Worm (Caenorhabditis elegans) whole organism, L3 larva: Measurements from ENCODE around the gene ced-2.
A peak's percentile ranks its signal among the peaks of the same experiment; 100 is the strongest.

Experiments used
- R02D3.7 ChIP-seq: fragments of 150-350 bp; optimal IDR thresholded peaks from 2 replicates; lab custom pipeline; 2014; ENCODE audit warnings: missing biosample characterization, missing genetic modification characterization
- ZK546.5 ChIP-seq: sonication (generic microtip); optimal IDR thresholded peaks from 2 replicates; lab custom pipeline; 2017; ENCODE audit warnings: missing biosample characterization, missing genetic modification characterization
- aly-2 ChIP-seq: fragments of 150-350 bp; optimal IDR thresholded peaks from 2 replicates; lab custom pipeline; 2014; ENCODE audit warnings: missing biosample characterization, missing genetic modification characterization
- ama-1 ChIP-seq: fragments of 150-350 bp; optimal IDR thresholded peaks from 2 replicates; lab custom pipeline; 2018
- ceh-16 ChIP-seq: sonication (generic microtip); optimal IDR thresholded peaks from 2 replicates; lab custom pipeline; 2017; ENCODE audit warnings: missing biosample characterization, missing genetic modification characterization
- ceh-28 ChIP-seq: fragments of 150-350 bp; optimal IDR thresholded peaks from 2 replicates; lab custom pipeline; 2014; ENCODE audit warnings: missing biosample characterization, missing genetic modification reagents, missing genetic modification characterization
- daf-12 ChIP-seq: fragments of 150-350 bp; optimal IDR thresholded peaks from 2 replicates; lab custom pipeline; 2014; ENCODE audit warnings: missing biosample characterization, missing genetic modification reagents, missing genetic modification characterization
- egl-27 ChIP-seq: sonication (generic microtip); optimal IDR thresholded peaks from 4 replicates; lab custom pipeline; 2017; ENCODE audit warnings: missing biosample characterization, missing genetic modification reagents, missing genetic modification characterization
- egl-5 ChIP-seq: fragments of 150-350 bp; optimal IDR thresholded peaks from 2 replicates; lab custom pipeline; 2017; ENCODE audit warnings: missing biosample characterization, missing genetic modification reagents, missing genetic modification characterization, inconsistent platforms
- elt-1 ChIP-seq: fragments of 150-350 bp; optimal IDR thresholded peaks from 2 replicates; lab custom pipeline; 2014; ENCODE audit warnings: missing biosample characterization, missing genetic modification characterization
- elt-2 ChIP-seq: sonication (generic microtip); optimal IDR thresholded peaks from 2 replicates; lab custom pipeline; 2016; ENCODE audit warnings: missing genetic modification reagents, mild to moderate bottlenecking, missing genetic modification characterization, missing compliant biosample characterization
- elt-3 ChIP-seq, 3 experiments: fragments of 150-350 bp in 1 of 3; sonication (generic microtip) in 2 of 3; optimal IDR thresholded peaks; 2 replicates in 2 of 3; 4 replicates in 1 of 3; lab custom pipeline; 2014 to 2017; ENCODE audit warnings: missing biosample characterization in 3 of 3, missing genetic modification characterization in 3 of 3
- fos-1 ChIP-seq: fragments of 150-350 bp; optimal IDR thresholded peaks from 2 replicates; lab custom pipeline; 2014; ENCODE audit warnings: missing biosample characterization, missing genetic modification characterization
- jun-1 ChIP-seq: fragments of 150-350 bp; optimal IDR thresholded peaks from 2 replicates; lab custom pipeline; 2014; ENCODE audit warnings: missing biosample characterization, missing genetic modification reagents, missing genetic modification characterization
- lin-39 ChIP-seq: fragments of 150-350 bp; optimal IDR thresholded peaks from 2 replicates; lab custom pipeline; 2018; ENCODE audit warnings: missing biosample characterization, missing genetic modification reagents, missing genetic modification characterization
- mml-1 ChIP-seq: fragments of 150-350 bp; sonication (generic microtip); optimal IDR thresholded peaks from 3 replicates; lab custom pipeline; 2014; ENCODE audit warnings: missing biosample characterization, missing genetic modification characterization
- nfya-1 ChIP-seq: sonication (generic microtip); optimal IDR thresholded peaks from 2 replicates; lab custom pipeline; 2017; ENCODE audit warnings: missing genetic modification characterization, mild to moderate bottlenecking, missing compliant biosample characterization, antibody characterized with exemption, moderate library complexity; ENCODE audit not compliant: insufficient read depth
- nhr-11 ChIP-seq: fragments of 150-350 bp; optimal IDR thresholded peaks from 2 replicates; lab custom pipeline; 2014; ENCODE audit warnings: missing biosample characterization, missing genetic modification characterization
- nhr-12 ChIP-seq: fragments of 150-350 bp; optimal IDR thresholded peaks from 2 replicates; lab custom pipeline; 2014; ENCODE audit warnings: missing biosample characterization, missing genetic modification characterization
- nhr-23 ChIP-seq: fragments of 150-350 bp; optimal IDR thresholded peaks from 2 replicates; lab custom pipeline; 2014; ENCODE audit warnings: missing biosample characterization, missing genetic modification reagents, missing genetic modification characterization
- nhr-237 ChIP-seq: fragments of 150-350 bp; optimal IDR thresholded peaks from 2 replicates; lab custom pipeline; 2014; ENCODE audit warnings: missing biosample characterization, missing genetic modification characterization
- nhr-25 ChIP-seq: sonication (generic microtip); optimal IDR thresholded peaks from 2 replicates; lab custom pipeline; 2017; ENCODE audit warnings: missing biosample characterization, missing genetic modification characterization
- nhr-28 ChIP-seq: fragments of 150-350 bp; optimal IDR thresholded peaks from 2 replicates; lab custom pipeline; 2014; ENCODE audit warnings: missing biosample characterization, missing genetic modification characterization
- nhr-67 ChIP-seq: fragments of 150-350 bp; optimal IDR thresholded peaks from 2 replicates; lab custom pipeline; 2014; ENCODE audit warnings: missing biosample characterization, missing genetic modification characterization
- nhr-76 ChIP-seq: fragments of 150-350 bp; sonication (generic microtip); optimal IDR thresholded peaks from 5 replicates; lab custom pipeline; 2014; ENCODE audit warnings: missing biosample characterization, missing genetic modification characterization
- pha-4 ChIP-seq: fragments of 150-350 bp; optimal IDR thresholded peaks from 2 replicates; lab custom pipeline; 2014; ENCODE audit warnings: missing biosample characterization, missing genetic modification reagents, missing genetic modification characterization
- pqm-1 ChIP-seq: fragments of 150-350 bp; optimal IDR thresholded peaks from 2 replicates; lab custom pipeline; 2017; ENCODE audit warnings: missing biosample characterization, missing genetic modification characterization, inconsistent platforms
- sea-2 ChIP-seq: fragments of 150-350 bp; sonication (generic microtip); optimal IDR thresholded peaks from 4 replicates; lab custom pipeline; 2014; ENCODE audit warnings: missing biosample characterization, missing genetic modification reagents, missing genetic modification characterization
- skn-1 ChIP-seq: fragments of 150-350 bp; optimal IDR thresholded peaks from 2 replicates; lab custom pipeline; 2014; ENCODE audit warnings: missing biosample characterization, missing genetic modification characterization
- snpc-4 ChIP-seq: fragments of 150-350 bp; optimal IDR thresholded peaks from 2 replicates; lab custom pipeline; 2014; ENCODE audit warnings: missing biosample characterization, missing genetic modification characterization
- unc-39 ChIP-seq: sonication (generic microtip); optimal IDR thresholded peaks from 4 replicates; lab custom pipeline; 2017; ENCODE audit warnings: missing biosample characterization, missing genetic modification characterization
- unc-62 ChIP-seq: fragments of 150-350 bp; sonication (generic microtip); optimal IDR thresholded peaks from 4 replicates; lab custom pipeline; 2014; ENCODE audit warnings: missing biosample characterization, missing genetic modification reagents, missing genetic modification characterization
- zag-1 ChIP-seq: fragments of 150-350 bp; optimal IDR thresholded peaks from 2 replicates; lab custom pipeline; 2014; ENCODE audit warnings: missing biosample characterization, missing genetic modification characterization

The ced-2 gene

DNA sequence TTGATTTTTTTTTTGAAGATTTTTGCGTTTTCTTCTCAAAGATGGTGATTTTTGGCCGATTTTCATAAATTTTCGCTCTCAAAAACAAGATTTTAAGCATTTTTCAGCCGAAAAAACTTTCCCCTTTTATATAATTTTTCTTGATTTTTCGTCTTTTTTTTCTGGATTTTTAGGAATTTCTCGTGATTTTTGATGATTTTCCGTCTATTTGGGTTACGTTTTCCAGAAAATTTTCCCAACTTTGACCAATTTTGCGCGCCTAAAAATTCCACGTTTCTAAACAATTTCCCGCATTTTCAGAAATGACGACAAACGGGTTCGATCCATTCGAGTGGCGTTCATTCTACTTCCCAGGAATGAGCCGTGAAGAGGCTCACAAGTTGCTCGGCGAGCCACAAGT is at the start of gene ced-2:
TSS of gene ced-2 (plus strand) at position 301 of the 400 bp plus-strand sequence.
- TF ChIP-seq ZK546.5 (no peak), fos-1 (no peak), unc-39 (tag; lab: Kevin White, UChicago) (no peak), mml-1 (no peak), jun-1 (tag; lab: Kevin White, UChicago) (no peak)

DNA sequence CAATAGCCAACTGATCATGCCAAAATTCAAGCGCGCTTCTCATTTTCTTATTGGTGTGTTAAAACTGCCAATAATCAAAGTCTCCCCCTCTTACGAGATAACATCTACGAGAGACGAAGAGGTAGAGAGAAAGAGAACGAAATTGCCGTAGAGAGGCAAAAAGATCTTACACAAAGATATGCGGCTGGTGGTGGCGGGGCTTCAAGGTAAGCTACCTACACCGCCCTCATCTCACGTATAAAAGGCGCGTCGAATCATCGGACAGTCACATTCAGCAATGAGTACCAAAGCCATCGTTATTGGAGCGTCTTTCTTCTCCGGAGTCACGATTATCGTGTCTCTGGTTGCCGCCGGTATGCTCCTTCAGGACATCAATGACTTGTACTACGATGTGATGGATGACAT is 48.7 kb upstream of the ced-2 start, which contains the start of gene col-107:
TSS of gene col-107 (plus strand) at position 265 of the 405 bp plus-strand sequence.
- TF ChIP-seq elt-1 (tag; lab: Kevin White, UChicago) (peak; percentile 84), ceh-28 (tag; lab: Kevin White, UChicago) (no peak), pha-4 (no peak), jun-1 (tag; lab: Kevin White, UChicago) (no peak), ama-1 (lab: Kevin White, UChicago) (no peak), snpc-4 (tag; lab: Kevin White, UChicago) (no peak), lin-39 (no peak), nhr-237 (tag; lab: Kevin White, UChicago) (no peak), R02D3.7 (no peak), nfya-1 (tag; lab: Kevin White, UChicago) (peak; percentile 35), daf-12 (tag; lab: Kevin White, UChicago) (no peak), nhr-67 (tag; lab: Kevin White, UChicago) (no peak), nhr-25 (peak; percentile 91), pqm-1 (no peak), skn-1 (tag; lab: Kevin White, UChicago) (no peak), aly-2 (tag; lab: Kevin White, UChicago) (no peak)

DNA sequence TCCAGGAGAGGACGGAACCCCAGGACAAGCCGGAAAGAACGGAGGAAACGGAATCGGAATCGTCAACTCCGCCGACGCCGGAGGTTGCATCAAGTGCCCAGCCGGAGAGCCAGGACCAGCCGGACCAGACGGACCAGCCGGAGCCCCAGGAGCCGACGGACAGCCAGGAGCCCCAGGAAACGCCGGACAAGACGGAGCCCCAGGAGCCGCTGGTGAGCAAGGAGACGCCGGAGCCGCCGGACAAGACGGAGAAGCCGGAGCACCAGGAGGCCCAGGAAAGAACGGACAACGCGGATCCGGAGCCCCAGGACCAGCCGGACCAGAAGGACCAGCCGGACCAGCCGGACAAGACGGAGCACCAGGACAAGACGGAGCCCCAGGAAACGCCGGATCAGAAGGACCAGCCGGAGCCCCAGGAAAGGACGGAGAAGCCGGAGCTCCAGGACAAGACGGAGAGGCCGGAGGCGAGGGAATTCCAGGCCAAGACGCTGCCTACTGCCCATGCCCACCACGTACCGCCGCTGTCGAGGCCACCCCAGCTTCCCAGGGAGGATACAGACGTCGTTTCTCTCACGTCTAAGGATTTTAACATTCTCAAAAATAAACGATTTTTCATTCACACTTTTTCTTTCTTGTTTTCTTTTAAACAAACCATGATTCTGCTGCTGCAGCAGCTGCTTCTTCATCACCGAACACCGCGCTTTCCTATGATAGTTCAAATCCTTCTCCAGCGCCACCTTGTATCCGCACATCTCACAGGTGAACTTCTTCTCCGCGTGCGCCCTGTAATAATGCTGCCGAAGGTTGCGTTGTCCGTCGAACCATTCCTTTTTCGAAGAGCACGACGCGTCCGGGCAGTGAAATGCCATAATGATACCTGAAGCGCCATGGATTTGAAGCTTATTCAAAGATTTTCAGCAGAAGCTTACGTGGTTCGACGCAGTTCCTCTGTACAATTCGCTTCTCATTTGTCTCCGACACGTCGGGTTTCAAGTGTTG is 47.7 kb upstream of the ced-2 start:
- TF ChIP-seq elt-3 (tag; optimal IDR thresholded peaks at IDR 0.05; lab: Kevin White, UChicago), result no peak
- TF ChIP-seq jun-1 (tag; lab: Kevin White, UChicago), result no peak
- TF ChIP-seq nfya-1 (tag; lab: Kevin White, UChicago), result peak; percentile 1
- peak; percentile 86 for TF ChIP-seq ama-1 (lab: Kevin White, UChicago)
- peak; percentile 65 for TF ChIP-seq nhr-25
- TF ChIP-seq pha-4, result no peak
- TF ChIP-seq, all 47 proteins: peak for 3

DNA sequence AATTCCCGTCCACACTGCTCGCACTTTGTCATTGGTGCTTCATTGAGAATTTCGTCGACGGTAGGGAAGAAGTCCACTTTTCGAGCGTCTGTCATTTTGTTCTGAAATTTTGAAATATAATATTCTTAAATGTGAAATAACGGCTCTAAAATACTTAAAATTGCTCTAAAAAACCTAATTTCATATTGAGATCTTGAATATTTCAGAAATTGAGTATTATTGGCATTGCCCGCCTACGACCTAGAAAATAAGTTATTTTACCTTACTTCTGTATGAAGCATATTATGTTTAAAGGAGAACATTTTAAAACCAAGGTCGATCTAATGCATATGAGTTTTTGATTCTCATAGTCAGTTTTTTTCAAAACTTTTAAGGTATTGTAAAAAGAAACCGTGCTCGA is 47.0 kb upstream of the ced-2 start, which contains the start of gene C34H4.5:
TSS of gene C34H4.5 (minus strand) at position 101 of the 400 bp plus-strand sequence.
- TF ChIP-seq nhr-11 (tag; lab: Kevin White, UChicago) (no peak), unc-62 (GFP tag; lab: Kevin White, UChicago) (no peak), aly-2 (tag; lab: Kevin White, UChicago) (no peak), nhr-28 (no peak), nhr-23 (tag; lab: Kevin White, UChicago) (no peak), nhr-76 (tag; lab: Kevin White, UChicago) (no peak), fos-1 (no peak), jun-1 (tag; lab: Kevin White, UChicago) (no peak), egl-27 (tag; lab: Kevin White, UChicago) (no peak), zag-1 (tag; lab: Kevin White, UChicago) (no peak), ceh-16 (no peak), nhr-12 (tag; lab: Kevin White, UChicago) (no peak), nfya-1 (tag; lab: Kevin White, UChicago) (no peak), nhr-25 (no peak), sea-2 (GFP tag; lab: Kevin White, UChicago) (no peak), skn-1 (tag; lab: Kevin White, UChicago) (no peak), unc-39 (tag; lab: Kevin White, UChicago) (no peak), mml-1 (no peak), egl-5 (tag; lab: Kevin White, UChicago) (no peak)

DNA sequence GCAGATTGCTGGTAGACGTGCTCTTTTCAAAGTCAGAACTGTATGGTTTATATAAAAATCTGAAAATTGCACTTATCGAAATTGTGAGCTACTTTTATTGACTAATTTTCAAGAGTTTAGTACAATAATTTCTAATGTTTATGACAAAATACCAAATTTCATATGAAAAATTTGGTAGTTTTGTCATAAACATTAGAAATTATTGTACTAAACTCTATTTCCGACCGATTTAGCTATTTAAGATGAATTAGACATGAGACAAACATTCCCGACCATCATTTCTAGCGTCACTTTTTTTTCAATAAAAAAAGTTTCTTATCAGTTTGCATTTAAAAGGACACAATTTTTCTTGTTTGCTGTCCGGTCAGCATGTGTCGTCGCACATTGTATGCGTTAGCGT is 46.5 kb upstream of the ced-2 start, which contains the start of gene tag-244:
TSS of gene tag-244 (plus strand) at position 301 of the 400 bp plus-strand sequence.
- TF ChIP-seq elt-2 (tag; lab: Kevin White, UChicago), result peak; percentile 19
- TF ChIP-seq ama-1 (lab: Kevin White, UChicago), result no peak
